Fruit fly (Drosophila melanogaster) whole organism, embryonic: ENCODE data around the gene Snapin.

Experiments used
- Atf-2 ChIP-seq: fragments of 200-800 bp; sonication (Bioruptor generic); optimal IDR thresholded peaks from 2 replicates; lab custom pipeline; 2016; ENCODE audit warnings: missing biosample characterization, missing genetic modification characterization
- B-H2 ChIP-seq: fragments of 200-800 bp; sonication (Bioruptor generic); optimal IDR thresholded peaks from 2 replicates; lab custom pipeline; 2018; ENCODE audit warnings: missing biosample characterization, mild to moderate bottlenecking, missing genetic modification characterization
- BtbVII ChIP-seq: fragments of 200-800 bp; sonication (Bioruptor generic); optimal IDR thresholded peaks from 3 replicates; lab custom pipeline; 2017; ENCODE audit warnings: missing biosample characterization, mild to moderate bottlenecking, missing genetic modification characterization
- CG11560 ChIP-seq: fragments of 200-800 bp; sonication (Bioruptor generic); IDR thresholded peaks from 3 replicates; pipeline ENCODE4 v1.3.6; 2022; ENCODE audit warnings: missing biosample characterization, missing genetic modification characterization
- CG11723 ChIP-seq: fragments of 200-800 bp; sonication (Bioruptor generic); optimal IDR thresholded peaks from 2 replicates; lab custom pipeline; 2017; ENCODE audit warnings: missing biosample characterization, mild to moderate bottlenecking, missing genetic modification characterization
- CG12071 ChIP-seq: fragments of 200-800 bp; sonication (Bioruptor generic); optimal IDR thresholded peaks from 3 replicates; lab custom pipeline; 2018; ENCODE audit warnings: missing biosample characterization, mild to moderate bottlenecking, missing genetic modification characterization
- CG13123 ChIP-seq: fragments of 200-800 bp; sonication (Bioruptor generic); optimal IDR thresholded peaks from 2 replicates; lab custom pipeline; 2016; ENCODE audit warnings: missing biosample characterization, missing genetic modification characterization
- CG15696 ChIP-seq: fragments of 200-800 bp; sonication (Bioruptor generic); optimal IDR thresholded peaks from 2 replicates; lab custom pipeline; 2019; ENCODE audit warnings: missing biosample characterization, mild to moderate bottlenecking, missing genetic modification characterization, moderate library complexity
- CG1603 ChIP-seq: fragments of 200-800 bp; sonication (Bioruptor generic); optimal IDR thresholded peaks from 2 replicates; lab custom pipeline; 2019; ENCODE audit warnings: missing biosample characterization, mild to moderate bottlenecking, missing genetic modification characterization, moderate library complexity
- CG2712 ChIP-seq: fragments of 200-800 bp; optimal IDR thresholded peaks from 3 replicates; lab custom pipeline; 2019; ENCODE audit warnings: missing biosample characterization, mild to moderate bottlenecking, missing genetic modification characterization, moderate library complexity
- CG30431 ChIP-seq: fragments of 200-800 bp; sonication (Bioruptor generic); optimal IDR thresholded peaks from 2 replicates; lab custom pipeline; 2017; ENCODE audit warnings: missing biosample characterization, missing genetic modification characterization
- CG33213 ChIP-seq: fragments of 200-800 bp; sonication (Bioruptor generic); optimal IDR thresholded peaks from 3 replicates; lab custom pipeline; 2016; ENCODE audit warnings: missing biosample characterization, missing genetic modification characterization
- CG7556 ChIP-seq: fragments of 200-800 bp; sonication (Bioruptor generic); optimal IDR thresholded peaks from 2 replicates; lab custom pipeline; 2017; ENCODE audit warnings: missing biosample characterization, mild to moderate bottlenecking, missing genetic modification characterization
- CG8924 ChIP-seq: fragments of 200-800 bp; optimal IDR thresholded peaks from 3 replicates; lab custom pipeline; 2019; ENCODE audit warnings: missing biosample characterization, mild to moderate bottlenecking, missing genetic modification characterization, moderate library complexity
- CG9437 ChIP-seq: fragments of 200-800 bp; sonication (Bioruptor generic); optimal IDR thresholded peaks from 2 replicates; lab custom pipeline; 2018; ENCODE audit warnings: missing biosample characterization, mild to moderate bottlenecking, missing genetic modification characterization
- CG9817 ChIP-seq: fragments of 200-800 bp; sonication (Bioruptor generic); optimal IDR thresholded peaks from 2 replicates; lab custom pipeline; 2018; ENCODE audit warnings: missing biosample characterization, mild to moderate bottlenecking, missing genetic modification characterization, moderate library complexity
- D19A ChIP-seq: fragments of 200-800 bp; optimal IDR thresholded peaks from 3 replicates; lab custom pipeline; 2019; ENCODE audit warnings: missing biosample characterization, mild to moderate bottlenecking, missing genetic modification characterization, moderate library complexity
- Doc3 ChIP-seq: fragments of 200-800 bp; sonication (Bioruptor generic); IDR thresholded peaks from 3 replicates; pipeline ENCODE4 v1.3.6; 2022; ENCODE audit warnings: missing biosample characterization, missing genetic modification characterization; ENCODE audit not compliant: partially characterized antibody
- Ets97D ChIP-seq: fragments of 200-800 bp; sonication (Bioruptor generic); optimal IDR thresholded peaks from 3 replicates; lab custom pipeline; 2016; ENCODE audit warnings: missing biosample characterization, missing genetic modification characterization
- Fer2 ChIP-seq: fragments of 200-800 bp; sonication (Bioruptor generic); optimal IDR thresholded peaks from 2 replicates; lab custom pipeline; 2018; ENCODE audit warnings: missing biosample characterization, mild to moderate bottlenecking, missing genetic modification characterization, moderate library complexity
- HHEX ChIP-seq: fragments of 200-800 bp; sonication (Bioruptor generic); optimal IDR thresholded peaks from 3 replicates; lab custom pipeline; 2017; ENCODE audit warnings: missing biosample characterization, mild to moderate bottlenecking, missing genetic modification characterization, missing genetic modification reagents
- Hand ChIP-seq: fragments of 200-800 bp; sonication (Bioruptor generic); optimal IDR thresholded peaks from 2 replicates; lab custom pipeline; 2017; ENCODE audit warnings: mild to moderate bottlenecking, missing biosample characterization, missing genetic modification reagents, missing genetic modification characterization
- Kr ChIP-seq: fragments of 200-800 bp; sonication (Bioruptor generic); optimal IDR thresholded peaks from 2 replicates; lab custom pipeline; 2017; ENCODE audit warnings: missing biosample characterization, mild to moderate bottlenecking, missing genetic modification characterization
- Lpt ChIP-seq: fragments of >200 bp; optimal IDR thresholded peaks from 2 replicates; lab custom pipeline; 2018; ENCODE audit warnings: missing biosample characterization, missing genetic modification characterization
- Ravus ChIP-seq: fragments of 200-800 bp; sonication (Bioruptor generic); IDR thresholded peaks from 2 replicates; pipeline ENCODE4 v1.3.6; 2022; ENCODE audit warnings: missing biosample characterization, missing genetic modification characterization
- Stat92E ChIP-seq, 3 experiments: fragments of >200 bp in 2 of 3; fragments of 200-800 bp in 1 of 3; sonication (Bioruptor generic) in 1 of 3; optimal IDR thresholded peaks; 2 replicates each; lab custom pipeline; 2017 to 2019; ENCODE audit warnings: missing biosample characterization in 3 of 3, missing genetic modification characterization in 3 of 3, mild to moderate bottlenecking in 1 of 3, moderate library complexity in 1 of 3
- ase ChIP-seq: fragments of 200-800 bp; sonication (Bioruptor generic); IDR thresholded peaks from 3 replicates; pipeline ENCODE4 v1.3.6; 2022; ENCODE audit warnings: missing biosample characterization, missing genetic modification characterization
- ato ChIP-seq: fragments of 200-800 bp; sonication (Bioruptor generic); IDR thresholded peaks from 2 replicates; pipeline ENCODE4 v1.3.6; 2022; ENCODE audit warnings: missing biosample characterization, missing genetic modification characterization; ENCODE audit not compliant: partially characterized antibody
- az2 ChIP-seq: fragments of 200-800 bp; sonication (Bioruptor generic); optimal IDR thresholded peaks from 3 replicates; lab custom pipeline; 2016; ENCODE audit warnings: missing biosample characterization, missing genetic modification characterization
- danr ChIP-seq: fragments of 200-800 bp; sonication (Bioruptor generic); IDR thresholded peaks from 2 replicates; pipeline ENCODE4 v1.3.6; 2022; ENCODE audit warnings: missing biosample characterization, missing genetic modification characterization
- dmrt11E ChIP-seq: fragments of 200-800 bp; sonication (Bioruptor generic); optimal IDR thresholded peaks from 3 replicates; lab custom pipeline; 2018; ENCODE audit warnings: missing biosample characterization, mild to moderate bottlenecking, missing genetic modification characterization, moderate library complexity
- dmrt99B ChIP-seq: fragments of 200-800 bp; sonication (Bioruptor generic); optimal IDR thresholded peaks from 2 replicates; lab custom pipeline; 2018; ENCODE audit warnings: missing biosample characterization, mild to moderate bottlenecking, missing genetic modification characterization, moderate library complexity
- esg ChIP-seq: fragments of 200-800 bp; sonication (Bioruptor generic); conservative IDR thresholded peaks from 2 replicates; pipeline ENCODE4 v1.3.6; 2022; ENCODE audit warnings: missing biosample characterization, missing genetic modification characterization
- fru ChIP-seq: fragments of >200 bp; optimal IDR thresholded peaks from 2 replicates; lab custom pipeline; 2017
- gem ChIP-seq: fragments of 200-800 bp; sonication (Bioruptor generic); optimal IDR thresholded peaks from 2 replicates; lab custom pipeline; 2019; ENCODE audit warnings: missing biosample characterization, mild to moderate bottlenecking, missing genetic modification characterization, moderate library complexity
- kah ChIP-seq: fragments of 200-800 bp; sonication (Bioruptor generic); optimal IDR thresholded peaks from 2 replicates; lab custom pipeline; 2018; ENCODE audit warnings: missing biosample characterization, mild to moderate bottlenecking, missing genetic modification characterization
- ken ChIP-seq: fragments of 200-800 bp; sonication (Bioruptor generic); IDR thresholded peaks from 3 replicates; pipeline ENCODE4 v1.3.6; 2022; ENCODE audit warnings: missing biosample characterization, missing genetic modification characterization
- lab ChIP-seq: fragments of 200-800 bp; sonication (Bioruptor generic); optimal IDR thresholded peaks from 3 replicates; lab custom pipeline; 2017; ENCODE audit warnings: missing biosample characterization, missing genetic modification characterization, mild to moderate bottlenecking, moderate library complexity, missing genetic modification reagents
- mam ChIP-seq: fragments of 200-800 bp; sonication (Bioruptor generic); optimal IDR thresholded peaks from 3 replicates; lab custom pipeline; 2016; ENCODE audit warnings: missing biosample characterization, missing genetic modification characterization
- mld ChIP-seq: fragments of 200-800 bp; sonication (Bioruptor generic); IDR thresholded peaks from 3 replicates; pipeline ENCODE4 v1.3.6; 2022; ENCODE audit warnings: missing biosample characterization, missing genetic modification characterization; ENCODE audit not compliant: partially characterized antibody
- nerfin-1 ChIP-seq: fragments of 200-800 bp; sonication (Bioruptor generic); optimal IDR thresholded peaks from 3 replicates; lab custom pipeline; 2019; ENCODE audit warnings: missing biosample characterization, mild to moderate bottlenecking, missing genetic modification characterization, moderate library complexity
- onecut ChIP-seq: fragments of 200-800 bp; sonication (Bioruptor generic); IDR thresholded peaks from 2 replicates; pipeline ENCODE4 v1.3.6; 2022; ENCODE audit warnings: missing biosample characterization, missing genetic modification characterization
- otp ChIP-seq: fragments of 200-800 bp; sonication (Bioruptor generic); IDR thresholded peaks from 3 replicates; pipeline ENCODE4, ENCODE4 v1.3.6; 2022; ENCODE audit warnings: missing biosample characterization, missing genetic modification characterization
- pros ChIP-seq: fragments of 200-800 bp; sonication (Bioruptor generic); optimal IDR thresholded peaks from 3 replicates; lab custom pipeline; 2019; ENCODE audit warnings: missing biosample characterization, mild to moderate bottlenecking, missing genetic modification characterization, moderate library complexity
- pum ChIP-seq: fragments of 200-800 bp; sonication (Bioruptor generic); optimal IDR thresholded peaks from 2 replicates; lab custom pipeline; 2016; ENCODE audit warnings: missing biosample characterization, missing genetic modification characterization
- sens-2 ChIP-seq: fragments of 200-800 bp; sonication (Bioruptor generic); IDR thresholded peaks from 2 replicates; pipeline ENCODE4 v1.3.6; 2022; ENCODE audit warnings: missing biosample characterization, missing genetic modification characterization
- sqz ChIP-seq: fragments of 200-800 bp; sonication (Bioruptor generic); optimal IDR thresholded peaks from 3 replicates; lab custom pipeline; 2018; ENCODE audit warnings: missing biosample characterization, mild to moderate bottlenecking, missing genetic modification characterization
- trh ChIP-seq: fragments of 200-800 bp; sonication (Bioruptor generic); optimal IDR thresholded peaks from 2 replicates; lab custom pipeline; 2016; ENCODE audit warnings: missing biosample characterization, missing genetic modification characterization
- ttk ChIP-seq: fragments of 200-800 bp; sonication (Bioruptor generic); IDR thresholded peaks from 2 replicates; pipeline ENCODE4 v2.1.2; 2022; ENCODE audit warnings: missing biosample characterization, missing genetic modification characterization

Snapin gene

dm6 chr2L:2765659-2766373 is 6.3 kb upstream of the Snapin start, which contains the start of the genes Snx21 and aph-1 (continued):
- TF ChIP-seq ato (GFP tag; lab: Robert Waterston, UW) (no peak), CG33213 (GFP tag; lab: Kevin White, UChicago) (peak; percentile 62), mam (GFP tag; lab: Kevin White, UChicago) (peak; percentile 94), CG9817 (tag; lab: Kevin White, UChicago) (peak; percentile 91), Atf-2 (GFP tag; lab: Kevin White, UChicago) (peak; percentile 85), CG9437 (peak; percentile 89), ase (GFP tag; lab: Robert Waterston, UW) (peak; percentile 61), kah (peak; percentile 84), ken (GFP tag; lab: Robert Waterston, UW) (peak; percentile 79), CG1603 (tag; lab: Kevin White, UChicago) (peak; percentile 73), ttk (GFP tag; lab: Robert Waterston, UW) (peak; percentile 74), CG2712 (peak; percentile 94), CG7556 (peak; percentile 92), Doc3 (GFP tag; lab: Robert Waterston, UW) (no peak), CG30431 (GFP tag; lab: Kevin White, UChicago) (peak; percentile 88), dmrt11E (tag; lab: Kevin White, UChicago) (peak; percentile 92), dmrt99B (tag; lab: Kevin White, UChicago) (peak; percentile 94), Stat92E (GFP tag; optimal IDR thresholded peaks at IDR 0.05; lab: Kevin White, UChicago) (peak in 1 of 3 experiments; percentile 71), CG11723 (GFP tag; lab: Kevin White, UChicago) (peak; percentile 87), CG15696 (tag; lab: Kevin White, UChicago) (peak; percentile 91), otp (peak; percentile 56; the same call in 2 of the 3 replicates), B-H2 (GFP tag; lab: Kevin White, UChicago) (peak; percentile 92), pros (GFP tag; lab: Kevin White, UChicago) (peak; percentile 46), danr (GFP tag; lab: Robert Waterston, UW) (peak; percentile 83), Hand (GFP tag; lab: Kevin White, UChicago) (peak; percentile 88), lab (peak; percentile 95), onecut (GFP tag; lab: Robert Waterston, UW) (peak; percentile 80), trh (GFP tag; lab: Kevin White, UChicago) (peak; percentile 83), CG12071 (peak; percentile 63), CG8924 (tag; lab: Kevin White, UChicago) (peak; percentile 94), CG13123 (GFP tag; lab: Kevin White, UChicago) (peak; percentile 76), BtbVII (GFP tag; lab: Kevin White, UChicago) (peak; percentile 91), gem (tag; lab: Kevin White, UChicago) (peak; percentile 97), Ravus (GFP tag; lab: Robert Waterston, UW) (peak; percentile 65), az2 (GFP tag; lab: Kevin White, UChicago) (peak; percentile 93), pum (GFP tag; lab: Kevin White, UChicago) (peak; percentile 92), Kr (GFP tag; lab: Kevin White, UChicago) (no peak), Lpt (GFP tag; lab: Kevin White, UChicago) (no peak), sqz (GFP tag; lab: Kevin White, UChicago) (peak; percentile 92), fru (lab: Kevin White, UChicago) (no peak), sens-2 (GFP tag; lab: Robert Waterston, UW) (peak; percentile 76), mld (GFP tag; lab: Robert Waterston, UW) (no peak), HHEX (GFP tag; lab: Kevin White, UChicago) (peak; percentile 93), nerfin-1 (tag; lab: Kevin White, UChicago) (peak; percentile 89), CG11560 (peak; percentile 81; the same call in 2 of the 3 replicates), esg (GFP tag; lab: Robert Waterston, UW) (peak; percentile 85), D19A (tag; lab: Kevin White, UChicago) (peak; percentile 100), Fer2 (tag; lab: Kevin White, UChicago) (peak; percentile 82), Ets97D (GFP tag; lab: Kevin White, UChicago) (peak; percentile 77)
